Worm (Caenorhabditis elegans): ENCODE data around the gene C34E10.12.

The C34E10.12 gene

DNA sequence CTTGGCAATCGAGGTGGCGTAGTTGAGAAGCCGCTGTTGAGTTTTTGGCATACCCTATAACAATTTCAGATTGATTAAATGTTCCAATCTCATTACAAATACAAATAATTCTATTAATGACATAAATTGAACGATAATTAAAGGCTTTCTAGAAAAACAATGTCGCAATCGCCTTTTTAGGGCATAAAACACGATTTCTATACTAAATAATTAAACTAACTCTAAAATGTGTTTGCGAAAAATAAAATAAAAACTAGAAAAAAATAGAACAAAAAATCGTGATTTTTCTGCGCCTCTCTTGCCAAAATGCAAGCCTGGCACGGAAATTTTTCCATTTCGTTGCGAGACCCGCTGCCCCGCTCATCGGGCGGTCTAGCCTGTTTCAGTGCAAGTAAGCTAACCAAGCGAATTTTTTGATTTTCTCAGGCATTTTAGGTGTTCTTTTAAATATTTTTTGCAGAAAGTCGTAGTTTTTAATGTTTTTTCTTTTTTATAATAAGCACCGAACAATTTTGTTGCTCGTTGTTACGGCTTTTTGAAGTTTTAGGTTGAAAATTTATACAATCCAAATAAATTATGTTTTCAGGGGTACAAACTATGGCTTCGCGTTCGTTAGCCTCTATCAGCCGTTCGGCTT lies at the start of gene C34E10.12, which contains the start of the genes C34E10.10 and atp-2:
Gene C34E10.12 (minus strand): TSS at position 51 of the 637 bp plus-strand sequence.
Gene C34E10.10 (minus strand): TSS at position 54 of the 637 bp plus-strand sequence.
Gene atp-2 (plus strand): TSS at position 587 of the 637 bp plus-strand sequence.
- peak; percentile 59 for TF ChIP-seq lin-13 (tag; optimal IDR thresholded peaks at IDR 0.05)
- TF ChIP-seq nhr-237 (tag; optimal IDR thresholded peaks at IDR 0.05): peak; percentile 80
- TF ChIP-seq lin-32 (GFP tag; optimal IDR thresholded peaks at IDR 0.05): no peak
- no peak for TF ChIP-seq ztf-11 (tag; optimal IDR thresholded peaks at IDR 0.05)
- no peak for TF ChIP-seq blmp-1 (tag; optimal IDR thresholded peaks at IDR 0.05)
- TF ChIP-seq sptf-1 (tag; optimal IDR thresholded peaks at IDR 0.05): peak; percentile 66
- TF ChIP-seq tbx-8 (GFP tag; optimal IDR thresholded peaks at IDR 0.05): peak; percentile 4
- no peak for TF ChIP-seq unc-39 (tag; optimal IDR thresholded peaks at IDR 0.05)
- TF ChIP-seq sem-2 (GFP tag; optimal IDR thresholded peaks at IDR 0.05): no peak
- peak; percentile 48 for TF ChIP-seq hlh-1 (tag; optimal IDR thresholded peaks at IDR 0.05)
- TF ChIP-seq ham-2 (GFP tag; optimal IDR thresholded peaks at IDR 0.05): peak; percentile 90
- peak; percentile 50 for TF ChIP-seq ceh-39 (tag; optimal IDR thresholded peaks at IDR 0.05)
- TF ChIP-seq snpc-4 (tag; optimal IDR thresholded peaks at IDR 0.05): no peak
- TF ChIP-seq drap-1 (GFP tag; optimal IDR thresholded peaks at IDR 0.05): peak; percentile 18
- no peak for TF ChIP-seq elt-1 (tag; optimal IDR thresholded peaks at IDR 0.05; ENCODE audit: borderline replicate concordance, insufficient read depth)
- TF ChIP-seq lsy-2 (tag; optimal IDR thresholded peaks at IDR 0.05): peak; percentile 84
- TF ChIP-seq zip-8 (tag; optimal IDR thresholded peaks at IDR 0.05): no peak
- no peak for TF ChIP-seq ceh-83 (GFP tag; optimal IDR thresholded peaks at IDR 0.05)
- TF ChIP-seq flh-1 (GFP tag; optimal IDR thresholded peaks at IDR 0.05): no peak
- TF ChIP-seq ceh-43 (GFP tag; optimal IDR thresholded peaks at IDR 0.05): no peak
- TF ChIP-seq elt-3 (tag; optimal IDR thresholded peaks at IDR 0.05): no peak
- peak; percentile 22 for TF ChIP-seq unc-62 (GFP tag; optimal IDR thresholded peaks at IDR 0.05)
- no peak for TF ChIP-seq nhr-76 (tag; optimal IDR thresholded peaks at IDR 0.05)
- TF ChIP-seq cnd-1 (tag; optimal IDR thresholded peaks at IDR 0.05): no peak
- TF ChIP-seq mls-2 (tag; optimal IDR thresholded peaks at IDR 0.05): no peak
- TF ChIP-seq nhr-2 (tag; optimal IDR thresholded peaks at IDR 0.05): no peak
- TF ChIP-seq nhr-12 (tag; optimal IDR thresholded peaks at IDR 0.05): no peak
- no peak for TF ChIP-seq M03D4.4 (tag; optimal IDR thresholded peaks at IDR 0.05)
- peak; percentile 61 for TF ChIP-seq ces-1 (GFP tag; optimal IDR thresholded peaks at IDR 0.05)
- peak; percentile 80 for TF ChIP-seq unc-120 (tag; optimal IDR thresholded peaks at IDR 0.05; ENCODE audit: poor library complexity, severe bottlenecking)
- TF ChIP-seq bed-3 (GFP tag; optimal IDR thresholded peaks at IDR 0.05): no peak
- peak; percentile 92 for TF ChIP-seq mep-1 (tag; optimal IDR thresholded peaks at IDR 0.05)
- no peak for TF ChIP-seq nhr-28 (tag; optimal IDR thresholded peaks at IDR 0.05)
- TF ChIP-seq pha-4 (tag; optimal IDR thresholded peaks at IDR 0.05): peak; percentile 61
- no peak for TF ChIP-seq mab-5 (tag; optimal IDR thresholded peaks at IDR 0.05)

DNA sequence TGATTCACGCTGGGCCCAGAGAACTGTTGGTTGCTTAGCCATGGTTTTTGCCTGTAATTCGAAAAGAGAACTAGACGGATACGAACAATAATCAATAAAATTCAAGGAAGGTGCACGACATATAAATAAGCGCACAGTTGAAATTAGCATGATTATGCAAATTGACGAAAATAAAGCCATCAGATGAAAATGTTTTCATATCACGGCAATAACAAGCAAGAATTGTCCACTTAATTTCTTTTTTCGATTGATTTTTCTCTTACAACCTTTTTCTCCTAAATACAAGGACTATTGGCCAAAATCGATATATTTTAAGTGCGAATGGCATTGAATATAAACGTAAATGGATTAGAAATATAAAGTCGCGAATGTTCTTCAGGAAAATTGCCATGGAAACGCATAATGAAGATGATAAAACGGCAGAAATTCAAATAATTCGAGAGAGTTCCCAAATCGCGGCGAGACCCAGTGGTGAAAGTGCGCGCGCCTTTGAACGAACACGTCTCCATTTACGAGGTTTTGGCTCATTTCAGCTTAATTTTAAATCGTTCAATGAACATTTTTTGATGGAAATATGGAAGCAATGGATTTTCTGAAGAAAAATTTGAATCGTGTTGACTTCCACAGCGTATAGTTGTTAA lies 47.2 kb upstream of the C34E10.12 start, which contains the start of the genes daf-41 and toc-1:
Gene daf-41 (minus strand): TSS at position 51 of the 641 bp plus-strand sequence.
Gene toc-1 (plus strand): TSS at position 537 of the 641 bp plus-strand sequence.
- TF ChIP-seq ces-1 (GFP tag; optimal IDR thresholded peaks at IDR 0.05) (peak; percentile 72), nhr-237 (tag; optimal IDR thresholded peaks at IDR 0.05) (peak; percentile 24), ham-2 (GFP tag; optimal IDR thresholded peaks at IDR 0.05) (no peak), mep-1 (tag; optimal IDR thresholded peaks at IDR 0.05) (peak; percentile 64), unc-120 (tag; optimal IDR thresholded peaks at IDR 0.05; ENCODE audit: poor library complexity, severe bottlenecking) (peak; percentile 56), ceh-83 (GFP tag; optimal IDR thresholded peaks at IDR 0.05) (no peak), mls-2 (tag; optimal IDR thresholded peaks at IDR 0.05) (peak; percentile 55), nhr-2 (tag; optimal IDR thresholded peaks at IDR 0.05) (no peak)

DNA sequence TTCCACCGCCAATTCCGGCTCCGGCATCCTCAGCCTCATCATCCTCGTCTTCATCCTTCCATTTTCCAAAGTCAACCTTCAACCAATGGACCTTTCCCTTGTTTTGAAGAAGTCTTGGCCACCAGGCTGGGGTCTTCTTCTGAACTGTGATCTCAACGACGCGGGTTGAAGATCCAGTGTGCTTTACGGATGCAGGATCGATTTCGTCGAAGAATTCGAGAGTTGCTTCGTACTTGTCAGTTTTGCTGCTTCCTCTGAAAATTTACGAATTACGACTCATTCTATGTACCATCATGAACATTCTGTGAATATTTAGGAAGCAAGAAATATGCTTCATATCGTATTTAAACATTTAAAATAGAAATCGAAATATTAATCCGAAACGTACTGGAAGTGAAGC lies 46.6 kb upstream of the C34E10.12 start:
- TF ChIP-seq nhr-2 (tag; optimal IDR thresholded peaks at IDR 0.05) (no peak), nhr-237 (tag; optimal IDR thresholded peaks at IDR 0.05) (no peak), cnd-1 (tag; optimal IDR thresholded peaks at IDR 0.05) (no peak), lin-13 (tag; optimal IDR thresholded peaks at IDR 0.05) (no peak), unc-120 (tag; optimal IDR thresholded peaks at IDR 0.05; ENCODE audit: poor library complexity, severe bottlenecking) (no peak), ceh-83 (GFP tag; optimal IDR thresholded peaks at IDR 0.05) (no peak), nhr-28 (tag; optimal IDR thresholded peaks at IDR 0.05) (no peak), snpc-4 (tag; optimal IDR thresholded peaks at IDR 0.05) (no peak), blmp-1 (tag; optimal IDR thresholded peaks at IDR 0.05) (no peak), lsy-2 (tag; optimal IDR thresholded peaks at IDR 0.05) (no peak), unc-62 (GFP tag; optimal IDR thresholded peaks at IDR 0.05) (no peak), ces-1 (GFP tag; optimal IDR thresholded peaks at IDR 0.05) (no peak)

All from whole organism, mixed stage, embryonic.